Fruit fly (Drosophila melanogaster) whole organism, prepupa: ENCODE measurements around the gene His2Av.

Source experiments
- Blimp-1 ChIP-seq: fragments of 200-800 bp; sonication (Bioruptor generic); optimal IDR thresholded peaks from 3 replicates; lab custom pipeline; 2017; ENCODE audit warnings: missing biosample characterization, missing genetic modification characterization, mild to moderate bottlenecking, moderate library complexity, missing genetic modification reagents
- CG10669 ChIP-seq: fragments of 200-800 bp; sonication (Bioruptor generic); optimal IDR thresholded peaks from 3 replicates; lab custom pipeline; 2018; ENCODE audit warnings: missing biosample characterization, mild to moderate bottlenecking, missing genetic modification characterization, moderate library complexity
- CG11762 ChIP-seq: fragments of 200-800 bp; sonication (Bioruptor generic); optimal IDR thresholded peaks from 3 replicates; lab custom pipeline; 2016; ENCODE audit warnings: missing biosample characterization, missing genetic modification characterization; ENCODE audit not compliant: insufficient read depth
- CG11902 ChIP-seq: fragments of 200-800 bp; sonication (Bioruptor generic); optimal IDR thresholded peaks from 3 replicates; lab custom pipeline; 2016; ENCODE audit warnings: missing biosample characterization, missing genetic modification characterization
- CG15336 ChIP-seq: fragments of 200-800 bp; sonication (Bioruptor generic); IDR thresholded peaks from 2 replicates; pipeline ENCODE4 v1.3.6; 2022; ENCODE audit warnings: missing biosample characterization, missing genetic modification characterization
- CG1621 ChIP-seq: fragments of 200-800 bp; sonication (Bioruptor generic); optimal IDR thresholded peaks from 3 replicates; lab custom pipeline; 2018; ENCODE audit warnings: missing biosample characterization, mild to moderate bottlenecking, missing genetic modification characterization
- CG16779 ChIP-seq: fragments of 200-800 bp; sonication (Bioruptor generic); optimal IDR thresholded peaks from 3 replicates; lab custom pipeline; 2017; ENCODE audit warnings: missing biosample characterization, mild to moderate bottlenecking, missing genetic modification characterization
- CG31627 ChIP-seq: fragments of 200-800 bp; sonication (Bioruptor generic); optimal IDR thresholded peaks from 3 replicates; lab custom pipeline; 2016; ENCODE audit warnings: missing biosample characterization, missing genetic modification characterization
- CG32006 ChIP-seq: fragments of 200-800 bp; sonication (Bioruptor generic); optimal IDR thresholded peaks from 3 replicates; lab custom pipeline; 2017; ENCODE audit warnings: missing biosample characterization, mild to moderate bottlenecking, missing genetic modification characterization
- CG34406 ChIP-seq: fragments of 200-800 bp; sonication (Bioruptor generic); optimal IDR thresholded peaks from 3 replicates; lab custom pipeline; 2016; ENCODE audit warnings: missing biosample characterization, missing genetic modification characterization
- CG3919 ChIP-seq: fragments of 200-800 bp; sonication (Bioruptor generic); optimal IDR thresholded peaks from 3 replicates; lab custom pipeline; 2016; ENCODE audit warnings: missing biosample characterization, missing genetic modification characterization
- CG4318 ChIP-seq: fragments of 200-800 bp; sonication (Bioruptor generic); optimal IDR thresholded peaks from 3 replicates; lab custom pipeline; 2017; ENCODE audit warnings: missing biosample characterization, mild to moderate bottlenecking, missing genetic modification characterization
- CG6163 ChIP-seq: fragments of 200-800 bp; sonication (Bioruptor generic); IDR thresholded peaks from 3 replicates; pipeline ENCODE4 v1.3.6; 2022; ENCODE audit warnings: missing biosample characterization, missing genetic modification characterization
- CG6808 ChIP-seq: fragments of 200-800 bp; sonication (Bioruptor generic); optimal IDR thresholded peaks from 3 replicates; lab custom pipeline; 2017; ENCODE audit warnings: missing biosample characterization, missing genetic modification characterization, mild to moderate bottlenecking, moderate library complexity, missing genetic modification reagents
- CG6854 ChIP-seq: fragments of 200-800 bp; sonication (Bioruptor generic); optimal IDR thresholded peaks from 2 replicates; lab custom pipeline; 2017; ENCODE audit warnings: missing biosample characterization, mild to moderate bottlenecking, missing genetic modification characterization
- CG7368 ChIP-seq: fragments of 200-800 bp; sonication (Bioruptor generic); optimal IDR thresholded peaks from 3 replicates; lab custom pipeline; 2016; ENCODE audit warnings: missing biosample characterization, missing genetic modification characterization
- CG8319 ChIP-seq: fragments of 200-800 bp; sonication (Bioruptor generic); optimal IDR thresholded peaks from 3 replicates; lab custom pipeline; 2016; ENCODE audit warnings: missing biosample characterization, missing genetic modification characterization
- CG9139 ChIP-seq: fragments of 200-800 bp; sonication (Bioruptor generic); optimal IDR thresholded peaks from 3 replicates; lab custom pipeline; 2017; ENCODE audit warnings: missing biosample characterization, mild to moderate bottlenecking, missing genetic modification characterization
- Eip75B ChIP-seq: fragments of 200-800 bp; sonication (Bioruptor generic); optimal IDR thresholded peaks from 3 replicates; lab custom pipeline; 2016; ENCODE audit warnings: missing biosample characterization, missing genetic modification characterization
- Eip78C ChIP-seq: fragments of 200-800 bp; sonication (Bioruptor generic); peaks from one replicate; lab custom pipeline; 2016; ENCODE audit warnings: missing biosample characterization, missing genetic modification characterization
- Ets21C ChIP-seq: fragments of 200-800 bp; sonication (Bioruptor generic); optimal IDR thresholded peaks from 3 replicates; lab custom pipeline; 2016; ENCODE audit warnings: missing biosample characterization, missing genetic modification characterization
- Ets96B ChIP-seq: fragments of 200-800 bp; optimal IDR thresholded peaks from 2 replicates; lab custom pipeline; 2019; ENCODE audit warnings: missing biosample characterization, mild to moderate bottlenecking, missing genetic modification characterization, moderate library complexity
- Gug ChIP-seq: fragments of 200-800 bp; sonication (Bioruptor generic); IDR thresholded peaks from 2 replicates; pipeline ENCODE4 v1.3.6; 2022; ENCODE audit warnings: missing biosample characterization, missing genetic modification characterization
- Hr39 ChIP-seq: fragments of 200-800 bp; sonication (Bioruptor generic); optimal IDR thresholded peaks from 2 replicates; lab custom pipeline; 2016; ENCODE audit warnings: missing biosample characterization, missing genetic modification characterization
- Hr4 ChIP-seq: fragments of 200-800 bp; sonication (Bioruptor generic); optimal IDR thresholded peaks from 3 replicates; lab custom pipeline; 2016; ENCODE audit warnings: missing biosample characterization, missing genetic modification characterization
- Met ChIP-seq: fragments of 200-800 bp; sonication (Bioruptor generic); optimal IDR thresholded peaks from 3 replicates; lab custom pipeline; 2016; ENCODE audit warnings: missing biosample characterization, missing genetic modification characterization
- OdsH ChIP-seq: fragments of 200-800 bp; sonication (Bioruptor generic); optimal IDR thresholded peaks from 3 replicates; lab custom pipeline; 2016; ENCODE audit warnings: missing biosample characterization, missing genetic modification characterization
- Smox ChIP-seq: fragments of 200-800 bp; sonication (Bioruptor generic); optimal IDR thresholded peaks from 3 replicates; lab custom pipeline; 2016; ENCODE audit warnings: missing biosample characterization, missing genetic modification characterization
- Sox15 ChIP-seq: fragments of 200-800 bp; sonication (Bioruptor generic); optimal IDR thresholded peaks from 3 replicates; lab custom pipeline; 2016; ENCODE audit warnings: missing biosample characterization, missing genetic modification characterization
- achi ChIP-seq: fragments of 200-800 bp; sonication (Bioruptor generic); optimal IDR thresholded peaks from 3 replicates; lab custom pipeline; 2016; ENCODE audit warnings: missing biosample characterization, missing genetic modification characterization
- cyc ChIP-seq: fragments of 200-800 bp; sonication (Bioruptor generic); optimal IDR thresholded peaks from 3 replicates; lab custom pipeline; 2016; ENCODE audit warnings: missing biosample characterization, missing genetic modification characterization
- dac ChIP-seq: fragments of 200-800 bp; sonication (Bioruptor generic); optimal IDR thresholded peaks from 2 replicates; lab custom pipeline; 2017; ENCODE audit warnings: missing biosample characterization, mild to moderate bottlenecking, missing genetic modification characterization
- dsx ChIP-seq: fragments of 200-800 bp; optimal IDR thresholded peaks from 3 replicates; lab custom pipeline; 2019; ENCODE audit warnings: missing biosample characterization, mild to moderate bottlenecking, missing genetic modification characterization, moderate library complexity; ENCODE audit not compliant: poor library complexity, severe bottlenecking
- eg ChIP-seq: fragments of 200-800 bp; sonication (Bioruptor generic); IDR thresholded peaks from 3 replicates; pipeline ENCODE4 v1.3.6; 2022; ENCODE audit warnings: missing biosample characterization, missing genetic modification characterization
- esn ChIP-seq: fragments of 200-800 bp; sonication (Bioruptor generic); optimal IDR thresholded peaks from 2 replicates; lab custom pipeline; 2016; ENCODE audit warnings: missing biosample characterization, mild to moderate bottlenecking, missing genetic modification characterization, moderate library complexity
- fkh ChIP-seq: fragments of 200-800 bp; sonication (Bioruptor generic); optimal IDR thresholded peaks from 3 replicates; lab custom pipeline; 2017; ENCODE audit warnings: missing biosample characterization, mild to moderate bottlenecking, missing genetic modification characterization, moderate library complexity
- lz ChIP-seq: fragments of 200-800 bp; sonication (Bioruptor generic); optimal IDR thresholded peaks from 3 replicates; lab custom pipeline; 2016; ENCODE audit warnings: missing biosample characterization, missing genetic modification characterization
- net ChIP-seq: fragments of 200-800 bp; sonication (Bioruptor generic); optimal IDR thresholded peaks from 3 replicates; lab custom pipeline; 2016; ENCODE audit warnings: missing biosample characterization, missing genetic modification characterization
- pdm3 ChIP-seq: fragments of 200-800 bp; sonication (Bioruptor generic); optimal IDR thresholded peaks from 3 replicates; lab custom pipeline; 2016; ENCODE audit warnings: missing biosample characterization, missing genetic modification characterization
- salr ChIP-seq, 2 experiments: fragments of 200-800 bp; sonication (Bioruptor generic); optimal IDR thresholded peaks; 3 replicates each; lab custom pipeline; 2016 to 2018; ENCODE audit warnings: missing biosample characterization in 2 of 2, missing genetic modification characterization in 2 of 2, mild to moderate bottlenecking in 1 of 2
- spab ChIP-seq: fragments of 200-800 bp; sonication (Bioruptor generic); optimal IDR thresholded peaks from 2 replicates; lab custom pipeline; 2017; ENCODE audit warnings: missing biosample characterization, mild to moderate bottlenecking, missing genetic modification characterization, missing genetic modification reagents
- ss ChIP-seq, 2 experiments: fragments of 200-800 bp; sonication (Bioruptor generic); optimal IDR thresholded peaks; 2 replicates in 1 of 2; 3 replicates in 1 of 2; lab custom pipeline; 2017 to 2018; ENCODE audit warnings: mild to moderate bottlenecking in 2 of 2, missing biosample characterization in 2 of 2, missing genetic modification characterization in 2 of 2, moderate library complexity in 1 of 2
- svp ChIP-seq: fragments of 200-800 bp; sonication (Bioruptor generic); peaks from one replicate; lab custom pipeline; 2016; ENCODE audit warnings: missing biosample characterization, missing genetic modification characterization
- topi ChIP-seq: fragments of 200-800 bp; sonication (Bioruptor generic); optimal IDR thresholded peaks from 3 replicates; lab custom pipeline; 2016; ENCODE audit warnings: missing biosample characterization, missing genetic modification characterization
- vri ChIP-seq: fragments of 200-800 bp; sonication (Bioruptor generic); optimal IDR thresholded peaks from 3 replicates; lab custom pipeline; 2016; ENCODE audit warnings: missing biosample characterization, mild to moderate bottlenecking, missing genetic modification characterization

Gene His2Av

dm6 chr3R:26881121-26881895 is 14.6 kb downstream of the His2Av start, which contains the start of the genes ro and T48:
ro (minus strand) TSS chr3R:26881171.
T48 (plus strand) TSS chr3R:26881734.
- TF ChIP-seq Met (GFP tag; lab: Kevin White, UChicago), result no peak
- TF ChIP-seq achi (GFP tag; lab: Kevin White, UChicago), result no peak
- no peak for TF ChIP-seq CG9139 (GFP tag; lab: Kevin White, UChicago)
- peak; percentile 5 for TF ChIP-seq topi (GFP tag; lab: Kevin White, UChicago)
- peak; percentile 11 for TF ChIP-seq dsx (GFP tag; lab: Kevin White, UChicago)
- no peak for TF ChIP-seq Sox15
- TF ChIP-seq CG7368, result no peak
- TF ChIP-seq CG16779 (tag; lab: Kevin White, UChicago), result no peak
- TF ChIP-seq Eip78C (GFP tag; lab: Kevin White, UChicago), result peak; percentile 47
- no peak for TF ChIP-seq pdm3 (GFP tag; lab: Kevin White, UChicago)
- peak; percentile 23 for TF ChIP-seq vri (GFP tag; lab: Kevin White, UChicago)
- TF ChIP-seq CG8319 (GFP tag; lab: Kevin White, UChicago), result no peak
- peak; percentile 7; the same call in 1 of the 3 replicates for TF ChIP-seq CG6163 (GFP tag; lab: Robert Waterston, UW)
- TF ChIP-seq CG3919 (GFP tag; lab: Kevin White, UChicago), result no peak
- TF ChIP-seq Eip75B (GFP tag; lab: Kevin White, UChicago), result peak; percentile 6
- no peak for TF ChIP-seq net (GFP tag; lab: Kevin White, UChicago)
- TF ChIP-seq Ets96B (tag; lab: Kevin White, UChicago), result no peak
- peak; percentile 32 for TF ChIP-seq esn (GFP tag; lab: Kevin White, UChicago)
- no peak for TF ChIP-seq salr (GFP tag; optimal IDR thresholded peaks at IDR 0.05; lab: Kevin White, UChicago)
- peak; percentile 11 for TF ChIP-seq CG1621 (tag; lab: Kevin White, UChicago)
- TF ChIP-seq lz (GFP tag; lab: Kevin White, UChicago), result no peak
- no peak for TF ChIP-seq dac (GFP tag; lab: Kevin White, UChicago)
- peak; percentile 12 for TF ChIP-seq CG6808 (GFP tag; lab: Kevin White, UChicago)

dm6 chr3R:26882230-26883014 is 15.7 kb downstream of the His2Av start:
- no peak for TF ChIP-seq Sox15
- TF ChIP-seq CG31627, result peak; percentile 0
- TF ChIP-seq topi (GFP tag; lab: Kevin White, UChicago), result peak; percentile 39
- TF ChIP-seq Ets21C (GFP tag; lab: Kevin White, UChicago), result no peak
- TF ChIP-seq CG11762 (GFP tag; lab: Kevin White, UChicago), result no peak
- peak; percentile 44 for TF ChIP-seq Met (GFP tag; lab: Kevin White, UChicago)
- TF ChIP-seq eg, result no peak
- TF ChIP-seq CG6854 (GFP tag; lab: Kevin White, UChicago), result no peak
- TF ChIP-seq CG1621 (tag; lab: Kevin White, UChicago), result no peak
- TF ChIP-seq net (GFP tag; lab: Kevin White, UChicago), result no peak
- peak; percentile 7 for TF ChIP-seq OdsH (GFP tag; lab: Kevin White, UChicago)
- no peak for TF ChIP-seq CG11902
- no peak for TF ChIP-seq CG7368
- no peak for TF ChIP-seq ss (GFP tag; optimal IDR thresholded peaks at IDR 0.05; lab: Kevin White, UChicago)
- no peak for TF ChIP-seq Gug
- TF ChIP-seq CG4318, result no peak
- peak; percentile 76 for TF ChIP-seq svp (GFP tag; lab: Kevin White, UChicago)
- no peak for TF ChIP-seq Hr4 (GFP tag; lab: Kevin White, UChicago)
- TF ChIP-seq Ets96B (tag; lab: Kevin White, UChicago), result no peak
- TF ChIP-seq Blimp-1 (GFP tag; lab: Kevin White, UChicago), result no peak
- no peak for TF ChIP-seq CG6808 (GFP tag; lab: Kevin White, UChicago)
- no peak for TF ChIP-seq spab (GFP tag; lab: Kevin White, UChicago)
- TF ChIP-seq CG10669 (GFP tag; lab: Kevin White, UChicago), result no peak
- TF ChIP-seq pdm3 (GFP tag; lab: Kevin White, UChicago), result no peak
- no peak for TF ChIP-seq vri (GFP tag; lab: Kevin White, UChicago)
- TF ChIP-seq cyc (GFP tag; lab: Kevin White, UChicago), result no peak
- TF ChIP-seq CG32006 (GFP tag; lab: Kevin White, UChicago), result peak; percentile 8
- TF ChIP-seq CG15336 (GFP tag; lab: Robert Waterston, UW), result no peak
- no peak for TF ChIP-seq CG34406
- peak; percentile 21 for TF ChIP-seq Smox
- no peak for TF ChIP-seq CG6163 (GFP tag; lab: Robert Waterston, UW)
- TF ChIP-seq Hr39 (GFP tag; lab: Kevin White, UChicago), result peak; percentile 21
- no peak for TF ChIP-seq fkh (GFP tag; lab: Kevin White, UChicago)
